Worm (Caenorhabditis elegans): Measurements from ENCODE around the gene ascc-1.

ce11 chrII:57873-58272 lies 403 bp downstream of the ascc-1 start:
- TF ChIP-seq nhr-12 (tag; optimal IDR thresholded peaks at IDR 0.05) = no peak
- TF ChIP-seq alr-1 (tag; optimal IDR thresholded peaks at IDR 0.05) = no peak
- TF ChIP-seq nhr-23 (tag; optimal IDR thresholded peaks at IDR 0.05) = no peak
- TF ChIP-seq fos-1 (tag; optimal IDR thresholded peaks at IDR 0.05) = no peak
- TF ChIP-seq snpc-4 (tag; optimal IDR thresholded peaks at IDR 0.05) = no peak
- TF ChIP-seq ama-1 (optimal IDR thresholded peaks at IDR 0.05) = no peak
- no peak for TF ChIP-seq lin-39 (tag; optimal IDR thresholded peaks at IDR 0.05)
- TF ChIP-seq ztf-11 (tag; optimal IDR thresholded peaks at IDR 0.05) = no peak
- TF ChIP-seq F13H6.1 (tag; optimal IDR thresholded peaks at IDR 0.05) = no peak

All from whole organism, L2 larva.